Worm (Caenorhabditis elegans): ENCODE data around the gene F47B10.3.

Gene F47B10.3

ce11 chrX:10859622-10860021, 32.4 kb upstream of the F47B10.3 start:
- TF ChIP-seq pha-4 (tag; optimal IDR thresholded peaks at IDR 0.05) (no peak), flh-1 (GFP tag; optimal IDR thresholded peaks at IDR 0.05) (no peak), zip-8 (tag; optimal IDR thresholded peaks at IDR 0.05) (no peak)

- TF ChIP-seq nhr-12 (tag; optimal IDR thresholded peaks at IDR 0.05): no peak
- no peak for TF ChIP-seq snpc-4 (tag; optimal IDR thresholded peaks at IDR 0.05)
- no peak for TF ChIP-seq pha-4 (tag; optimal IDR thresholded peaks at IDR 0.05)
- no peak for TF ChIP-seq unc-62 (GFP tag; optimal IDR thresholded peaks at IDR 0.05)
- TF ChIP-seq mab-5 (tag; optimal IDR thresholded peaks at IDR 0.05): no peak
- no peak for TF ChIP-seq flh-1 (GFP tag; optimal IDR thresholded peaks at IDR 0.05)
- TF ChIP-seq M03D4.4 (tag; optimal IDR thresholded peaks at IDR 0.05): no peak
- TF ChIP-seq nhr-76 (tag; optimal IDR thresholded peaks at IDR 0.05): no peak
- TF ChIP-seq zip-8 (tag; optimal IDR thresholded peaks at IDR 0.05): no peak
- TF ChIP-seq ztf-11 (tag; optimal IDR thresholded peaks at IDR 0.05): no peak
- TF ChIP-seq lin-32 (GFP tag; optimal IDR thresholded peaks at IDR 0.05): no peak
- no peak for TF ChIP-seq ces-1 (GFP tag; optimal IDR thresholded peaks at IDR 0.05)
- no peak for TF ChIP-seq ham-2 (GFP tag; optimal IDR thresholded peaks at IDR 0.05)
- TF ChIP-seq elt-3 (tag; optimal IDR thresholded peaks at IDR 0.05): no peak
- no peak for TF ChIP-seq ceh-39 (tag; optimal IDR thresholded peaks at IDR 0.05)
- no peak for TF ChIP-seq sptf-1 (tag; optimal IDR thresholded peaks at IDR 0.05)
- TF ChIP-seq nhr-2 (tag; optimal IDR thresholded peaks at IDR 0.05): no peak
Observed at ce11 chrX:10861673-10862072, 30.3 kb upstream of the F47B10.3 start.

DNA sequence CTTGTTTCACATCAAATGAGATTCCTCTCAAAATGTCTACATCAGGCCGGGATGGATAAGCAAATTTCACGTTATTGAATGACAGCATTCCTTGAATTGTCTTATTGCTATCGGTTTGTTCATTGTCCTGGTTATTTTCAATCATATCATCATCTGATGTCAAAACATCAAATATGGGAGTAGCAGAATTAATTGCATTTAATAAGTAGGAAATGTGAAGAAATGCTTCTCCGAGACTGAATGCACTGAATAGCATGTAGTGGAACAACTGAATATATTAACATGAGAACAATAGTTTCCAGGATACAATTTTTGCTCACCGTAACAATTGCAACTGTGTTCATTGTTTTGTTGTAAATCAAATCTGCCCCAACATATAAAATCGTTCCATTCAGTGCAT, 29.4 kb upstream of the F47B10.3 start:
- no peak for TF ChIP-seq ceh-43 (GFP tag; optimal IDR thresholded peaks at IDR 0.05)

ce11 chrX:10864322-10864721, 27.7 kb upstream of the F47B10.3 start, which contains the start of gene pgp-8:
Gene pgp-8 (minus strand): TSS chrX:10864422.
- no peak for TF ChIP-seq nhr-12 (tag; optimal IDR thresholded peaks at IDR 0.05)
- TF ChIP-seq flh-1 (GFP tag; optimal IDR thresholded peaks at IDR 0.05): no peak
- no peak for TF ChIP-seq blmp-1 (tag; optimal IDR thresholded peaks at IDR 0.05)
- TF ChIP-seq lin-32 (GFP tag; optimal IDR thresholded peaks at IDR 0.05): no peak
- no peak for TF ChIP-seq ces-1 (GFP tag; optimal IDR thresholded peaks at IDR 0.05)
- TF ChIP-seq nhr-2 (tag; optimal IDR thresholded peaks at IDR 0.05): no peak

DNA sequence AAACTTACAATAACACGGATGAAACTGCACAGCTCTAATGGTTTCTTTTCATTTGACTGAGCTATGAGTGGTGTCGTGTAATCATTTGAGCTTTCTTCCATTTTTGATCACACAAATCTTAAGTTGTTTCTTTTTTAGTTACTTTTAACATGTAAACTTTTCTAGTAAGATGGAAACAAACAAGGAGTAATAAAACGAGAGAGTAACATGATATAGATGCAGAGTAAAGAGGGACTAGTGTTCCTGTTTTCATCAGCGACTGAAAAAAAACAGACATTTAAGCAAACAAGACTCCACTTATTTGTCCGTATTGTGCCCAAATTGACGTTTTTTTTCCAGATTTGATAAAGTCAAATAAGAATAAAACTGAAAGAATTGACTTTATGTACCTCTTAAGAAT, 21.9 kb upstream of the F47B10.3 start, which contains the start of gene pgp-7:
Gene pgp-7, minus strand, starts transcription at position 101 of the 400 bp plus-strand sequence.
- no peak for TF ChIP-seq ceh-83 (GFP tag; optimal IDR thresholded peaks at IDR 0.05)
- TF ChIP-seq elt-1 (tag; optimal IDR thresholded peaks at IDR 0.05; ENCODE audit: borderline replicate concordance, insufficient read depth): no peak
- TF ChIP-seq unc-39 (tag; optimal IDR thresholded peaks at IDR 0.05): no peak
- TF ChIP-seq ceh-39 (tag; optimal IDR thresholded peaks at IDR 0.05): no peak
- TF ChIP-seq tbx-8 (GFP tag; optimal IDR thresholded peaks at IDR 0.05): no peak
- no peak for TF ChIP-seq mep-1 (tag; optimal IDR thresholded peaks at IDR 0.05)
- no peak for TF ChIP-seq pha-4 (tag; optimal IDR thresholded peaks at IDR 0.05)

ce11 chrX:10877138-10877743, 14.7 kb upstream of the F47B10.3 start, which contains the start of gene pgp-6:
Gene pgp-6 (minus strand): TSS chrX:10877425.
- TF ChIP-seq blmp-1 (tag; optimal IDR thresholded peaks at IDR 0.05) (no peak), zip-8 (tag; optimal IDR thresholded peaks at IDR 0.05) (peak; percentile 94), unc-62 (GFP tag; optimal IDR thresholded peaks at IDR 0.05) (no peak), ceh-83 (GFP tag; optimal IDR thresholded peaks at IDR 0.05) (no peak)

DNA sequence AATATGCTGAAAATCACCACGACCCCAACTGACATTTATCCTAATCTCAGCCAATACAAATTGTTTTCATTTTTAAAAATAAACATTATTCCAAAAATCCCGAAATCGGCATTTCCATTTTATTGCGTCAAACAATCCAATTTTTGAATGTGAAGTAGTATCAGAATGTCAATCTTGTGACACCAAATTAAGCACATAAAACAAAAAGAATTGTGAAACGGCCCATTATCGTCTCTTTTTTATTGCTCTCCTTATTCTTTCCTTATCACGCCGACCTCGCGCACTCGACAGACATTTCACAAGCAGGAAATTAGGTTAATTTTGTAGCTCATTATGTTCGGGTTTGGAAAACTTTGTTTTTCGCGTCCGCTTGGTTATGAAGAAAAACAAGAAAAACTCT, 11.5 kb upstream of the F47B10.3 start, which contains the start of gene T21E8.4:
Gene T21E8.4, plus strand, starts transcription at position 301 of the 400 bp plus-strand sequence.
- TF ChIP-seq ces-1 (GFP tag; optimal IDR thresholded peaks at IDR 0.05): no peak
- no peak for TF ChIP-seq cnd-1 (tag; optimal IDR thresholded peaks at IDR 0.05)
- no peak for TF ChIP-seq lsy-2 (tag; optimal IDR thresholded peaks at IDR 0.05)

DNA sequence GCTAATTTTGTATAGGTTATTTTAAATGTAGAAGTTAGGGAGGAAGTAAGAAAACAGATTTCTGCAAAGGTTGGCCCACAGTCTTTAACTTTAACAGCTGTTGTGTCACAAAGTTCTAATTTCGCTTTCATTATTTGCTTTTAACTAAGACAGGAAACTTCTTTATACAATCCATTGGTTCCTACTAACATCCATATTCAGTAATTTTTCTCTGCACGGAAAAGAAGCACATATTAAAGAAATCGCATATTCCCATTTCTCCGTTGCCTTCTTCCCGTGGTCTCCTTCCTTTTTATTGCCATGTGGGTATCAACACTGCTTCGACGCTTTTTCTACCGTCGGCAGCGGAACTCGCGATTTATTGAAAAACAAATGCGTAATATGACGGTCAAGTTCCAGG, 10.0 kb upstream of the F47B10.3 start, which contains the start of gene T21E8.6:
Gene T21E8.6, plus strand, starts transcription at position 301 of the 400 bp plus-strand sequence.
- TF ChIP-seq unc-62 (GFP tag; optimal IDR thresholded peaks at IDR 0.05) (no peak), lsy-2 (tag; optimal IDR thresholded peaks at IDR 0.05) (no peak), hlh-1 (tag; optimal IDR thresholded peaks at IDR 0.05) (no peak), zip-8 (tag; optimal IDR thresholded peaks at IDR 0.05) (no peak), lin-32 (GFP tag; optimal IDR thresholded peaks at IDR 0.05) (no peak), M03D4.4 (tag; optimal IDR thresholded peaks at IDR 0.05) (no peak), cnd-1 (tag; optimal IDR thresholded peaks at IDR 0.05) (no peak), ceh-83 (GFP tag; optimal IDR thresholded peaks at IDR 0.05) (no peak), unc-120 (tag; optimal IDR thresholded peaks at IDR 0.05; ENCODE audit: poor library complexity, severe bottlenecking) (no peak), tbx-8 (GFP tag; optimal IDR thresholded peaks at IDR 0.05) (no peak), ztf-11 (tag; optimal IDR thresholded peaks at IDR 0.05) (no peak), pha-4 (tag; optimal IDR thresholded peaks at IDR 0.05) (no peak), unc-39 (tag; optimal IDR thresholded peaks at IDR 0.05) (no peak), mab-5 (tag; optimal IDR thresholded peaks at IDR 0.05) (no peak), mls-2 (tag; optimal IDR thresholded peaks at IDR 0.05) (no peak), ces-1 (GFP tag; optimal IDR thresholded peaks at IDR 0.05) (no peak)
